Worm (Caenorhabditis elegans) whole organism, L4/young adult: ENCODE data around the gene tag-124.

Experiments used
- W03F9.2 ChIP-seq: fragments of 150-350 bp; optimal IDR thresholded peaks from 2 replicates; lab custom pipeline; 2014; ENCODE audit warnings: missing biosample characterization, missing genetic modification characterization
- dao-5 ChIP-seq: sonication (generic microtip); optimal IDR thresholded peaks from 2 replicates; lab custom pipeline; 2016; ENCODE audit warnings: missing genotype, missing genetic modification characterization, moderate library complexity, missing compliant biosample characterization
- him-1 ChIP-seq: sonication (generic microtip); optimal IDR thresholded peaks from 2 replicates; lab custom pipeline; 2016; ENCODE audit warnings: missing genotype, missing genetic modification reagents, missing genetic modification characterization, missing compliant biosample characterization

- TF ChIP-seq him-1 (tag; lab: Kevin White, UChicago): no peak
- no peak for TF ChIP-seq dao-5
- no peak for TF ChIP-seq W03F9.2 (tag; lab: Kevin White, UChicago)
Measured at ce11 chrII:9601679-9602078, 10.6 kb downstream of the tag-124 start.
